Fruit fly (Drosophila melanogaster): ENCODE data around the gene kek5.

The kek5 gene

DNA sequence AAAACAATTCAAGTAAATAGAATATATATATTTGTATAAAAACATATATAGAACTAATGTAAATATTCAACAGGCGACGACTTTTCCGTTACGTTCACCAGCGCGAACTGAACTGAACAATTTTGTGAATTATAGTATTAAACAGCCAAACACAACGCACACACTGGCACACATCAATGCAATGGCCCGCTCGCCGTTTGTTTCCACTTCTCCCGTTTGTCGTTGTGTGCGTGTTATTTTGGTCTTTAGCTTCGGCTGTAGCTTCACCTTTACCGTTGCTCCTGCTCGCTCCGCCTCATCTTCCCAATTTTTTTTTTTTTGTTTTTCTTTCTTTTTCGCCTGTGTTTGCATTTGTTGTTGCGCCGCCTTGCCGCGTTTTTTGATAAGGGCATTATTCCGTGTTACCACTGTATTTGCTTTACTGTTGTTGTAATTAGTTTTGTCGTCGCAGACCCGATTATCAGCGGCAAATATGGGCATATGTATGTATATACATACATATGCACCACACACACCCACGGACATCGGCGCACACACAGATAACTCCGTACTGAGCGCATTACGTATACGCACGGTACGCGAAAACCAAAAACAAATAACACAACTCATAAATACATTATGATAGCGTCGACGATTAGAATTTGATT, 45.0 kb upstream of the kek5 start, which contains the start of gene CG8051 (continued):
- no peak for TF ChIP-seq fd102C (GFP tag; optimal IDR thresholded peaks at IDR 0.05)
- no peak for TF ChIP-seq CG13123 (GFP tag; optimal IDR thresholded peaks at IDR 0.05)
- no peak for TF ChIP-seq CG10462 (GFP tag; optimal IDR thresholded peaks at IDR 0.05)
- no peak for TF ChIP-seq Lpt (GFP tag; optimal IDR thresholded peaks at IDR 0.05)
- no peak for TF ChIP-seq amos (GFP tag; IDR thresholded peaks at IDR 0.05; ENCODE audit: partially characterized antibody)
- TF ChIP-seq CG16815 (GFP tag; optimal IDR thresholded peaks at IDR 0.05): no peak
- TF ChIP-seq Dll (GFP tag; IDR thresholded peaks at IDR 0.05; ENCODE audit: partially characterized antibody): no peak
- peak in 1 of 2 experiments; percentile 21 for TF ChIP-seq Hr78 (GFP tag; optimal IDR thresholded peaks at IDR 0.05)
- TF ChIP-seq CG11696 (GFP tag; IDR thresholded peaks at IDR 0.05): no peak
- peak; percentile 52; the same call in 1 of the 2 replicates for TF ChIP-seq Atf6 (GFP tag; IDR thresholded peaks at IDR 0.05)
- TF ChIP-seq CG6272 (GFP tag; IDR thresholded peaks at IDR 0.05): no peak
- peak; percentile 63 for TF ChIP-seq CG10543 (GFP tag; optimal IDR thresholded peaks at IDR 0.05)
- no peak for TF ChIP-seq Stat92E (GFP tag; optimal IDR thresholded peaks at IDR 0.05)
- no peak for TF ChIP-seq salm (tag; optimal IDR thresholded peaks at IDR 0.05)
- no peak for TF ChIP-seq jigr1 (GFP tag; IDR thresholded peaks at IDR 0.05)
- peak; percentile 33 for TF ChIP-seq NC2β (GFP tag; optimal IDR thresholded peaks at IDR 0.05)
- TF ChIP-seq Lhr (GFP tag; optimal IDR thresholded peaks at IDR 0.05): no peak
- no peak for TF ChIP-seq da (GFP tag; optimal IDR thresholded peaks at IDR 0.05)
- TF ChIP-seq C15 (GFP tag; IDR thresholded peaks at IDR 0.05): no peak
- TF ChIP-seq CG2678 (tag; optimal IDR thresholded peaks at IDR 0.05): peak; percentile 30
- no peak for TF ChIP-seq CG11093 (GFP tag; IDR thresholded peaks at IDR 0.05)
- peak; percentile 91 for TF ChIP-seq CG34376 (GFP tag; optimal IDR thresholded peaks at IDR 0.05)
- TF ChIP-seq trem (tag; optimal IDR thresholded peaks at IDR 0.05): no peak
- TF ChIP-seq cad (GFP tag; optimal IDR thresholded peaks at IDR 0.05): no peak
- TF ChIP-seq CG33557 (GFP tag; optimal IDR thresholded peaks at IDR 0.05): peak; percentile 7
- TF ChIP-seq CG4854 (GFP tag; optimal IDR thresholded peaks at IDR 0.05): no peak
- TF ChIP-seq sisA (GFP tag; IDR thresholded peaks at IDR 0.05): no peak
- TF ChIP-seq CG17612 (GFP tag; IDR thresholded peaks at IDR 0.05): no peak
- no peak for TF ChIP-seq CG18599 (GFP tag; optimal IDR thresholded peaks at IDR 0.05)
- TF ChIP-seq Doc3 (GFP tag; IDR thresholded peaks at IDR 0.05; ENCODE audit: partially characterized antibody): no peak
- TF ChIP-seq Dp (GFP tag; optimal IDR thresholded peaks at IDR 0.05): no peak
- no peak for TF ChIP-seq CG17328 (GFP tag; IDR thresholded peaks at IDR 0.05)
- peak; percentile 6 for TF ChIP-seq jumu (GFP tag; optimal IDR thresholded peaks at IDR 0.05)
- TF ChIP-seq Camta (GFP tag; optimal IDR thresholded peaks at IDR 0.05): peak; percentile 17
- no peak for TF ChIP-seq sens-2 (GFP tag; IDR thresholded peaks at IDR 0.05)
- TF ChIP-seq shn (GFP tag; optimal IDR thresholded peaks at IDR 0.05): peak; percentile 42
- peak; percentile 31 for TF ChIP-seq CrebB (tag; optimal IDR thresholded peaks at IDR 0.05)
- TF ChIP-seq Hmx (GFP tag; optimal IDR thresholded peaks at IDR 0.05): no peak
- no peak for TF ChIP-seq aop (GFP tag; IDR thresholded peaks at IDR 0.05)
- TF ChIP-seq CG3838 (GFP tag; optimal IDR thresholded peaks at IDR 0.05): no peak
- peak; percentile 73 for TF ChIP-seq sqz (GFP tag; optimal IDR thresholded peaks at IDR 0.05)
- no peak for TF ChIP-seq Bgb (GFP tag; IDR thresholded peaks at IDR 0.05; ENCODE audit: partially characterized antibody)
- no peak for TF ChIP-seq pho (GFP tag; optimal IDR thresholded peaks at IDR 0.05)
- no peak for TF ChIP-seq CG5245 (GFP tag; optimal IDR thresholded peaks at IDR 0.05)
- TF ChIP-seq CG2712 (tag; optimal IDR thresholded peaks at IDR 0.05): peak; percentile 5
- peak; percentile 14 for TF ChIP-seq Asciz (GFP tag; optimal IDR thresholded peaks at IDR 0.05)
- TF ChIP-seq nmo (GFP tag; optimal IDR thresholded peaks at IDR 0.05): no peak
- no peak for TF ChIP-seq ken (GFP tag; IDR thresholded peaks at IDR 0.05)
- no peak for TF ChIP-seq CG4730 (GFP tag; IDR thresholded peaks at IDR 0.05)
- TF ChIP-seq CG4404 (GFP tag; IDR thresholded peaks at IDR 0.05): no peak

All from whole organism, embryonic.